Fruit fly (Drosophila melanogaster) whole organism, embryonic: ENCODE results near the gene CG17097.
A peak's percentile ranks its signal among the peaks of the same experiment; 100 is the strongest.

Source experiments
- Atf-2 ChIP-seq: fragments of 200-800 bp; sonication (Bioruptor generic); optimal IDR thresholded peaks from 2 replicates; lab custom pipeline; 2016; ENCODE audit warnings: missing biosample characterization, missing genetic modification characterization
- Bdp1 ChIP-seq: fragments of 200-800 bp; sonication (Bioruptor generic); optimal IDR thresholded peaks from 3 replicates; lab custom pipeline; 2016; ENCODE audit warnings: missing biosample characterization, missing genetic modification characterization
- C15 ChIP-seq: fragments of 200-800 bp; sonication (Bioruptor generic); IDR thresholded peaks from 3 replicates; pipeline ENCODE4 v1.3.6; 2022; ENCODE audit warnings: missing biosample characterization, missing genetic modification characterization
- CG10209 ChIP-seq: fragments of 200-800 bp; sonication (Bioruptor generic); optimal IDR thresholded peaks from 3 replicates; lab custom pipeline; 2017; ENCODE audit warnings: missing biosample characterization, mild to moderate bottlenecking, missing genetic modification characterization, missing genetic modification reagents
- CG10267 ChIP-seq: fragments of 200-800 bp; sonication (Bioruptor generic); optimal IDR thresholded peaks from 2 replicates; lab custom pipeline; 2018; ENCODE audit warnings: missing biosample characterization, mild to moderate bottlenecking, missing genetic modification characterization, moderate library complexity
- CG10274 ChIP-seq: fragments of 200-800 bp; sonication (Bioruptor generic); optimal IDR thresholded peaks from 3 replicates; lab custom pipeline; 2017; ENCODE audit warnings: missing biosample characterization, mild to moderate bottlenecking, missing genetic modification characterization
- CG10654 ChIP-seq: fragments of 200-800 bp; sonication (Bioruptor generic); optimal IDR thresholded peaks from 2 replicates; lab custom pipeline; 2016; ENCODE audit warnings: missing biosample characterization, missing genetic modification characterization
- CG11695 ChIP-seq: fragments of 200-800 bp; sonication (Bioruptor generic); IDR thresholded peaks from 3 replicates; pipeline ENCODE4 v1.3.6; 2022; ENCODE audit warnings: missing biosample characterization, missing genetic modification characterization
- CG13123 ChIP-seq: fragments of 200-800 bp; sonication (Bioruptor generic); optimal IDR thresholded peaks from 2 replicates; lab custom pipeline; 2016; ENCODE audit warnings: missing biosample characterization, missing genetic modification characterization
- CG14667 ChIP-seq: fragments of 200-800 bp; sonication (Bioruptor generic); IDR thresholded peaks from 2 replicates; pipeline ENCODE4 v1.3.6; 2022; ENCODE audit warnings: missing biosample characterization, missing genetic modification characterization
- CG15696 ChIP-seq: fragments of 200-800 bp; sonication (Bioruptor generic); optimal IDR thresholded peaks from 2 replicates; lab custom pipeline; 2019; ENCODE audit warnings: missing biosample characterization, mild to moderate bottlenecking, missing genetic modification characterization, moderate library complexity
- CG1602 ChIP-seq: fragments of 200-800 bp; sonication (Bioruptor generic); optimal IDR thresholded peaks from 3 replicates; lab custom pipeline; 2016; ENCODE audit warnings: missing biosample characterization, missing genetic modification characterization
- CG16779 ChIP-seq: fragments of 200-800 bp; sonication (Bioruptor generic); IDR thresholded peaks from 2 replicates; pipeline ENCODE4 v1.3.6; 2022; ENCODE audit warnings: missing biosample characterization, missing genetic modification characterization
- CG30403 ChIP-seq: fragments of 200-800 bp; sonication (Bioruptor generic); optimal IDR thresholded peaks from 3 replicates; lab custom pipeline; 2016; ENCODE audit warnings: missing biosample characterization, missing genetic modification characterization
- CG30431 ChIP-seq: fragments of 200-800 bp; sonication (Bioruptor generic); optimal IDR thresholded peaks from 2 replicates; lab custom pipeline; 2017; ENCODE audit warnings: missing biosample characterization, missing genetic modification characterization
- CG32532 ChIP-seq: fragments of 200-800 bp; sonication (Bioruptor generic); IDR thresholded peaks from 2 replicates; pipeline ENCODE4 v1.3.6; 2022; ENCODE audit warnings: missing biosample characterization, missing genetic modification characterization
- CG32767 ChIP-seq: fragments of 200-800 bp; sonication (Bioruptor generic); IDR thresholded peaks from 2 replicates; pipeline ENCODE4 v1.3.6; 2022; ENCODE audit warnings: missing biosample characterization, missing genetic modification characterization
- CG32772 ChIP-seq: fragments of 200-800 bp; sonication (Bioruptor generic); IDR thresholded peaks from 2 replicates; pipeline ENCODE4 v1.3.6; 2022; ENCODE audit warnings: missing biosample characterization, missing genetic modification characterization
- CG4328 ChIP-seq: fragments of 200-800 bp; sonication (Bioruptor generic); optimal IDR thresholded peaks from 3 replicates; lab custom pipeline; 2017; ENCODE audit warnings: missing biosample characterization, missing genetic modification reagents, missing genetic modification characterization
- CG4730 ChIP-seq: fragments of 200-800 bp; sonication (Bioruptor generic); IDR thresholded peaks from 2 replicates; pipeline ENCODE4 v1.3.6; 2022; ENCODE audit warnings: missing biosample characterization, missing genetic modification characterization
- CG5953 ChIP-seq: fragments of 200-800 bp; sonication (Bioruptor generic); IDR thresholded peaks from 2 replicates; pipeline ENCODE4 v1.3.6; 2022; ENCODE audit warnings: missing biosample characterization, missing genetic modification characterization
- CG6272 ChIP-seq: fragments of 200-800 bp; sonication (Bioruptor generic); IDR thresholded peaks from 2 replicates; pipeline ENCODE4 v1.3.6; 2022; ENCODE audit warnings: missing biosample characterization, missing genetic modification characterization
- CG7372 ChIP-seq: fragments of 200-800 bp; sonication (Bioruptor generic); IDR thresholded peaks from 2 replicates; pipeline ENCODE4 v1.3.6; 2022; ENCODE audit warnings: missing biosample characterization, missing genetic modification characterization
- CG9215 ChIP-seq: fragments of 200-800 bp; sonication (Bioruptor generic); IDR thresholded peaks from 2 replicates; pipeline ENCODE4 v1.3.6; 2022; ENCODE audit warnings: missing biosample characterization, missing genetic modification characterization
- Elba2 ChIP-seq: fragments of 200-800 bp; sonication (Bioruptor generic); optimal IDR thresholded peaks from 3 replicates; lab custom pipeline; 2016; ENCODE audit warnings: missing biosample characterization, missing genetic modification characterization
- Ets97D ChIP-seq: fragments of 200-800 bp; sonication (Bioruptor generic); optimal IDR thresholded peaks from 3 replicates; lab custom pipeline; 2016; ENCODE audit warnings: missing biosample characterization, missing genetic modification characterization
- Fer3 ChIP-seq: fragments of 200-800 bp; sonication (Bioruptor generic); optimal IDR thresholded peaks from 2 replicates; lab custom pipeline; 2018; ENCODE audit warnings: missing biosample characterization, mild to moderate bottlenecking, missing genetic modification characterization, moderate library complexity
- Hmx ChIP-seq: fragments of 200-800 bp; sonication (Bioruptor generic); optimal IDR thresholded peaks from 2 replicates; lab custom pipeline; 2016; ENCODE audit warnings: missing biosample characterization, missing genetic modification characterization
- Mad ChIP-seq: fragments of 200-800 bp; sonication (Bioruptor generic); optimal IDR thresholded peaks from 2 replicates; lab custom pipeline; 2016; ENCODE audit warnings: missing biosample characterization, missing genetic modification characterization
- NfI ChIP-seq: fragments of 200-800 bp; sonication (Bioruptor generic); optimal IDR thresholded peaks from 3 replicates; lab custom pipeline; 2018; ENCODE audit warnings: missing biosample characterization, mild to moderate bottlenecking, missing genetic modification characterization, moderate library complexity
- Usf ChIP-seq: fragments of 200-800 bp; sonication (Bioruptor generic); optimal IDR thresholded peaks from 2 replicates; lab custom pipeline; 2017; ENCODE audit warnings: missing genotype, missing biosample characterization, missing genetic modification characterization
- Xbp1 ChIP-seq: fragments of 200-800 bp; sonication (Bioruptor generic); optimal IDR thresholded peaks from 3 replicates; lab custom pipeline; 2016; ENCODE audit warnings: missing biosample characterization, mild to moderate bottlenecking, missing genetic modification characterization
- YL-1 ChIP-seq: fragments of 200-800 bp; sonication (Bioruptor generic); optimal IDR thresholded peaks from 3 replicates; lab custom pipeline; 2017; ENCODE audit warnings: missing biosample characterization, mild to moderate bottlenecking, missing genetic modification characterization
- al ChIP-seq: fragments of 200-800 bp; sonication (Bioruptor generic); IDR thresholded peaks from 2 replicates; pipeline ENCODE4 v1.3.6; 2022; ENCODE audit warnings: missing biosample characterization, missing genetic modification characterization
- chif ChIP-seq, 2 experiments: fragments of 200-800 bp; sonication (Bioruptor generic); optimal IDR thresholded peaks; 3 replicates each; lab custom pipeline; 2016; ENCODE audit warnings: missing biosample characterization in 2 of 2, missing genetic modification characterization in 2 of 2
- gem ChIP-seq: fragments of 200-800 bp; sonication (Bioruptor generic); optimal IDR thresholded peaks from 2 replicates; lab custom pipeline; 2019; ENCODE audit warnings: missing biosample characterization, mild to moderate bottlenecking, missing genetic modification characterization, moderate library complexity
- gsb-n ChIP-seq: fragments of 200-800 bp; sonication (Bioruptor generic); optimal IDR thresholded peaks from 3 replicates; lab custom pipeline; 2018; ENCODE audit warnings: missing biosample characterization, mild to moderate bottlenecking, missing genetic modification characterization
- h ChIP-seq: fragments of >200 bp; optimal IDR thresholded peaks from 2 replicates; lab custom pipeline; 2017
- kah ChIP-seq: fragments of 200-800 bp; sonication (Bioruptor generic); optimal IDR thresholded peaks from 2 replicates; lab custom pipeline; 2018; ENCODE audit warnings: missing biosample characterization, mild to moderate bottlenecking, missing genetic modification characterization
- kay ChIP-seq: fragments of 200-800 bp; sonication (Bioruptor generic); optimal IDR thresholded peaks from 2 replicates; lab custom pipeline; 2016; ENCODE audit warnings: missing biosample characterization, missing genetic modification characterization
- kni ChIP-seq: fragments of 200-800 bp; sonication (Bioruptor generic); optimal IDR thresholded peaks from 3 replicates; lab custom pipeline; 2017; ENCODE audit warnings: mild to moderate bottlenecking, missing biosample characterization, missing genetic modification reagents, missing genetic modification characterization
- lbe ChIP-seq: fragments of 200-800 bp; sonication (Bioruptor generic); optimal IDR thresholded peaks from 2 replicates; lab custom pipeline; 2016; ENCODE audit warnings: missing biosample characterization, mild to moderate bottlenecking, missing genetic modification characterization
- nerfin-2 ChIP-seq: fragments of 200-800 bp; sonication (Bioruptor generic); IDR thresholded peaks from 2 replicates; pipeline ENCODE4 v1.3.6; 2022; ENCODE audit warnings: missing biosample characterization, missing genetic modification characterization; ENCODE audit not compliant: partially characterized antibody
- otp ChIP-seq: fragments of 200-800 bp; sonication (Bioruptor generic); IDR thresholded peaks from 3 replicates; pipeline ENCODE4, ENCODE4 v1.3.6; 2022; ENCODE audit warnings: missing biosample characterization, missing genetic modification characterization
- pzg ChIP-seq: fragments of 200-800 bp; sonication (Bioruptor generic); optimal IDR thresholded peaks from 3 replicates; lab custom pipeline; 2018; ENCODE audit warnings: missing biosample characterization, mild to moderate bottlenecking, missing genetic modification characterization, moderate library complexity
- rib ChIP-seq: fragments of 200-800 bp; sonication (Bioruptor generic); IDR thresholded peaks from 2 replicates; pipeline ENCODE4 v1.3.6; 2022; ENCODE audit warnings: missing biosample characterization, missing genetic modification characterization
- sima ChIP-seq: fragments of 200-800 bp; sonication (Bioruptor generic); optimal IDR thresholded peaks from 2 replicates; lab custom pipeline; 2016; ENCODE audit warnings: missing biosample characterization, missing genetic modification characterization
- usp ChIP-seq: fragments of >200 bp; optimal IDR thresholded peaks from 2 replicates; lab custom pipeline; 2017; ENCODE audit warnings: missing biosample characterization, missing genetic modification characterization
- zen ChIP-seq: fragments of 200-800 bp; sonication (Bioruptor generic); optimal IDR thresholded peaks from 3 replicates; lab custom pipeline; 2018; ENCODE audit warnings: missing biosample characterization, mild to moderate bottlenecking, missing genetic modification characterization, moderate library complexity

Gene CG17097

dm6 chr2L:10661490-10662240, 15.4 kb downstream of the CG17097 start, which contains the start of gene CG31871 (continued):
- no peak for TF ChIP-seq Atf-2 (GFP tag; lab: Kevin White, UChicago)
- peak; percentile 61 for TF ChIP-seq Xbp1 (GFP tag; lab: Kevin White, UChicago)
- peak; percentile 79 for TF ChIP-seq CG30403 (GFP tag; lab: Kevin White, UChicago)
- TF ChIP-seq, all 482 proteins: peak for 228

- peak; percentile 9 for TF ChIP-seq kay
- TF ChIP-seq Usf (GFP tag; lab: Kevin White, UChicago) = peak; percentile 16
- TF ChIP-seq NfI (GFP tag; lab: Kevin White, UChicago) = peak; percentile 77
- TF ChIP-seq CG7372 (GFP tag; lab: Robert Waterston, UW) = peak; percentile 73; the same call in 1 of the 2 replicates
- TF ChIP-seq CG10267 (tag; lab: Kevin White, UChicago) = peak; percentile 55
- TF ChIP-seq YL-1 (GFP tag; lab: Kevin White, UChicago) = no peak
- TF ChIP-seq CG10654 (GFP tag; lab: Kevin White, UChicago) = peak; percentile 68
- TF ChIP-seq CG4328 (GFP tag; lab: Kevin White, UChicago) = no peak
- peak; percentile 32 for TF ChIP-seq gsb-n
- no peak for TF ChIP-seq pzg (GFP tag; lab: Kevin White, UChicago)
- TF ChIP-seq CG13123 (GFP tag; lab: Kevin White, UChicago) = peak; percentile 25
- TF ChIP-seq kni (GFP tag; lab: Kevin White, UChicago) = no peak
- peak; percentile 74 for TF ChIP-seq CG10209
- peak; percentile 7 for TF ChIP-seq Bdp1 (GFP tag; lab: Kevin White, UChicago)
- TF ChIP-seq h (lab: Kevin White, UChicago) = no peak
- TF ChIP-seq chif (GFP tag; optimal IDR thresholded peaks at IDR 0.05; lab: Kevin White, UChicago) = peak; percentile 69 to 77
- peak; percentile 47 for TF ChIP-seq rib
- TF ChIP-seq sima (GFP tag; lab: Kevin White, UChicago) = peak; percentile 4
- no peak for TF ChIP-seq Ets97D
- TF ChIP-seq gem (tag; lab: Kevin White, UChicago) = peak; percentile 85
- TF ChIP-seq CG16779 (GFP tag; lab: Robert Waterston, UW) = peak; percentile 63
- TF ChIP-seq CG32532 = peak; percentile 83
- TF ChIP-seq CG14667 = peak; percentile 84
- TF ChIP-seq CG1602 (GFP tag; lab: Kevin White, UChicago) = peak; percentile 55
- no peak for TF ChIP-seq lbe (GFP tag; lab: Kevin White, UChicago)
- peak; percentile 53 for TF ChIP-seq Hmx (GFP tag; lab: Kevin White, UChicago)
- TF ChIP-seq al (GFP tag; lab: Robert Waterston, UW) = peak; percentile 84
- TF ChIP-seq CG5953 (GFP tag; lab: Robert Waterston, UW) = peak; percentile 75
- TF ChIP-seq CG32767 (GFP tag; lab: Robert Waterston, UW) = peak; percentile 83
- TF ChIP-seq CG30431 (GFP tag; lab: Kevin White, UChicago) = peak; percentile 21
- TF ChIP-seq zen (tag; lab: Kevin White, UChicago) = peak; percentile 57
- TF ChIP-seq otp (GFP tag; lab: Robert Waterston, UW) = peak; percentile 83
- TF ChIP-seq Elba2 (GFP tag; lab: Kevin White, UChicago) = no peak
- no peak for TF ChIP-seq nerfin-2 (GFP tag; lab: Robert Waterston, UW)
- no peak for TF ChIP-seq CG15696
- TF ChIP-seq CG6272 = peak; percentile 75
- no peak for TF ChIP-seq usp
- TF ChIP-seq kah (GFP tag; lab: Kevin White, UChicago) = peak; percentile 33
- peak; percentile 77 for TF ChIP-seq Fer3
- peak; percentile 82 for TF ChIP-seq CG32772
- peak; percentile 17 for TF ChIP-seq CG10274 (GFP tag; lab: Kevin White, UChicago)
- peak; percentile 86 for TF ChIP-seq CG11695 (GFP tag; lab: Robert Waterston, UW)
- 0 out of 3 replicates have a peak, but pooled peaks have one; percentile 56 for TF ChIP-seq C15 (GFP tag; lab: Robert Waterston, UW)
- TF ChIP-seq Mad (GFP tag; lab: Kevin White, UChicago) = peak; percentile 46
- TF ChIP-seq CG4730 = peak; percentile 89
- peak; percentile 70 for TF ChIP-seq CG9215
Observed at dm6 chr2L:10665603-10666002, 19.4 kb downstream of the CG17097 start.
